Fruit fly (Drosophila melanogaster): ENCODE measurements around the gene GckIII.

The GckIII gene

DNA sequence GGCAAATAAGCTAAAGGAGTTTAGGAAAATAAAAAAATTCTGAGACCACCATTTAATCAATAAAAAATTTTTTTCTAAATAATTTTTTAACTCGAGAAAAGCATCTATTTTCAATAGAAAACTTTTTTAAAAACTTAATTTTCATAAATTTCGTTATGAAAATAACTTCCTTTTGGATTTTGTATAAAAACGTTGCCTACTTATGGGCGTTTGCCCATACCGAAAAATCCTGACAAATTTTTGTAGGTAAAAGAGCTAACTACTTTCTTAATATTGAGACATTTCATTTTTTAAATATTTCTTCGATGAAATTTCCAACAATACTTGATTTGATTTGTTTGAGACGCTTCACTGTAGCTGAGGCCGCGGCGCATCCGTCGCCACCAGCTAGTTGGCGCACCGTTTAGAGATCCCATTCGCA is 25.1 kb upstream of the GckIII start (continued):
- no peak for TF ChIP-seq sd (tag; optimal IDR thresholded peaks at IDR 0.05)
- TF ChIP-seq sqz (GFP tag; optimal IDR thresholded peaks at IDR 0.05), result no peak
- TF ChIP-seq Optix (GFP tag; IDR thresholded peaks at IDR 0.05), result no peak
- TF ChIP-seq yki (optimal IDR thresholded peaks at IDR 0.05), result no peak
- TF ChIP-seq CG30431 (GFP tag; optimal IDR thresholded peaks at IDR 0.05), result no peak
- no peak for TF ChIP-seq CG12219 (GFP tag; optimal IDR thresholded peaks at IDR 0.05)
- peak; percentile 62 for TF ChIP-seq CG7839 (tag; optimal IDR thresholded peaks at IDR 0.05)
- TF ChIP-seq crc (GFP tag; optimal IDR thresholded peaks at IDR 0.05), result no peak
- no peak for TF ChIP-seq CG17802 (tag; optimal IDR thresholded peaks at IDR 0.05)
- TF ChIP-seq grau (tag; optimal IDR thresholded peaks at IDR 0.05), result peak; percentile 91
- no peak for TF ChIP-seq Dll (GFP tag; IDR thresholded peaks at IDR 0.05; ENCODE audit: partially characterized antibody)
- TF ChIP-seq her (GFP tag; optimal IDR thresholded peaks at IDR 0.05), result no peak
- peak; percentile 12 for TF ChIP-seq unpg (GFP tag; optimal IDR thresholded peaks at IDR 0.05)
- TF ChIP-seq Atf3 (GFP tag; optimal IDR thresholded peaks at IDR 0.05), result no peak
- no peak for TF ChIP-seq NC2α (GFP tag; optimal IDR thresholded peaks at IDR 0.05)
- no peak for TF ChIP-seq Hmx (GFP tag; optimal IDR thresholded peaks at IDR 0.05)
- TF ChIP-seq CG30020 (tag; optimal IDR thresholded peaks at IDR 0.05), result no peak
- TF ChIP-seq Tbp (GFP tag; optimal IDR thresholded peaks at IDR 0.05), result no peak
- TF ChIP-seq CG2116 (GFP tag; optimal IDR thresholded peaks at IDR 0.05), result no peak
- peak; percentile 94 for TF ChIP-seq sens (GFP tag)
- TF ChIP-seq sr (GFP tag; IDR thresholded peaks at IDR 0.05), result no peak
- TF ChIP-seq slbo (GFP tag; IDR thresholded peaks at IDR 0.05), result peak; percentile 55
- no peak for TF ChIP-seq Opbp (GFP tag; IDR thresholded peaks at IDR 0.05; ENCODE audit: partially characterized antibody)

DNA sequence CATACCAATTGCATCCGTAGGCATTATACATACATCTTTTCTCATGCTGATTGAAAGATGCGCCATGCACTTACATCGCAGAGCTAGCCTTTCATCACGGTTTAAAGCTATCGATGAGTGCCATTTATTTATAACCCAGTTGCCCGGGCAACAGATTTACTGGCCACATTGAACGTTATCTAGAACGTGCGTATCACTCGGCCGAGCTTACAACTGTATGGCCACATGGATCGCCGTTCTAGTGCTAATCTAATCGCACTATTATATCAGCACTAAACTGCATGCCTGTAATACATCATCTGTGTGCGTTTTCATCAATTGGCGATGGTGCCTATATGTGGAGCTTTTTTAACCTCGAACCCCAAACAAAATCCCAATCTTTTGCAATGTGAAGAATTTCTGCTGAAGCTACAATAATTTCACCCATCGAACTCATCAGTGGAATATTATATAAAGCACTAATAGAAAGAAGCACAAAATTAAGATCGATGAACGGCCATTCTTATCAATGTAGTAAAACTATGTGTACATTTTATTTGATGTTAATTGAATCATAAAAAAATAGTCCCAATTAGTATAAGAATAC is 24.4 kb upstream of the GckIII start:
- TF ChIP-seq CG4328 (GFP tag; optimal IDR thresholded peaks at IDR 0.05) (no peak), cwo (GFP tag; optimal IDR thresholded peaks at IDR 0.05) (peak; percentile 45), Med (GFP tag) (peak; percentile 36), grn (GFP tag; optimal IDR thresholded peaks at IDR 0.05) (peak; percentile 15), exex (tag; optimal IDR thresholded peaks at IDR 0.05) (peak; percentile 49), sug (tag; optimal IDR thresholded peaks at IDR 0.05) (peak; percentile 65), CG10654 (GFP tag; optimal IDR thresholded peaks at IDR 0.05) (no peak), CG2116 (GFP tag; optimal IDR thresholded peaks at IDR 0.05) (no peak), GATAe (GFP tag; conservative IDR thresholded peaks at IDR 0.05) (peak; percentile 71), chinmo (GFP tag; IDR thresholded peaks at IDR 0.05; ENCODE audit: partially characterized antibody) (0 out of 4 replicates have a peak, but pooled peaks have one; percentile 13), mirr (GFP tag; optimal IDR thresholded peaks at IDR 0.05) (peak; percentile 31), Pdp1 (GFP tag; optimal IDR thresholded peaks at IDR 0.05) (peak in 1 of 2 experiments; percentile 58)

dm6 chr3R:17061736-17062371 is 23.5 kb upstream of the GckIII start:
- TF ChIP-seq sens (GFP tag), result peak; percentile 38
- TF ChIP-seq tll (GFP tag; optimal IDR thresholded peaks at IDR 0.05), result peak in 1 of 2 experiments; percentile 6
- no peak for TF ChIP-seq en (GFP tag; optimal IDR thresholded peaks at IDR 0.05)
- TF ChIP-seq lbe (GFP tag; optimal IDR thresholded peaks at IDR 0.05), result peak; percentile 12
- TF ChIP-seq usp (GFP tag; optimal IDR thresholded peaks at IDR 0.05), result no peak
- TF ChIP-seq CG34376 (GFP tag; optimal IDR thresholded peaks at IDR 0.05), result no peak
- TF ChIP-seq corto (GFP tag; optimal IDR thresholded peaks at IDR 0.05), result peak; percentile 64
- 0 out of 2 replicates have a peak, but pooled peaks have one; percentile 13 for TF ChIP-seq Drgx (GFP tag; IDR thresholded peaks at IDR 0.05)
- TF ChIP-seq zen (tag; optimal IDR thresholded peaks at IDR 0.05), result peak; percentile 89
- TF ChIP-seq chinmo (GFP tag; IDR thresholded peaks at IDR 0.05; ENCODE audit: partially characterized antibody), result 0 out of 4 replicates have a peak, but pooled peaks have one; percentile 15
- peak in 1 of 3 experiments; percentile 80 for TF ChIP-seq Stat92E (GFP tag; optimal IDR thresholded peaks at IDR 0.05)
- TF ChIP-seq ttk (GFP tag; IDR thresholded peaks at IDR 0.05), result 0 out of 2 replicates have a peak, but pooled peaks have one; percentile 5
- TF ChIP-seq CG8478 (optimal IDR thresholded peaks at IDR 0.05), result peak; percentile 14
- TF ChIP-seq ken (GFP tag; IDR thresholded peaks at IDR 0.05), result peak; percentile 51; the same call in 1 of the 3 replicates
- TF ChIP-seq crol (GFP tag; IDR thresholded peaks at IDR 0.05), result peak; percentile 33; the same call in 1 of the 2 replicates
- peak; percentile 53 for TF ChIP-seq kni (GFP tag; optimal IDR thresholded peaks at IDR 0.05)
